Worm (Caenorhabditis elegans) whole organism, L3 larva: ENCODE results near the gene C02E7.8.

Experiments
- aly-2 ChIP-seq: fragments of 150-350 bp; optimal IDR thresholded peaks from 2 replicates; lab custom pipeline; 2014; ENCODE audit warnings: missing biosample characterization, missing genetic modification characterization
- jun-1 ChIP-seq: fragments of 150-350 bp; optimal IDR thresholded peaks from 2 replicates; lab custom pipeline; 2014; ENCODE audit warnings: missing biosample characterization, missing genetic modification reagents, missing genetic modification characterization
- lin-39 ChIP-seq: fragments of 150-350 bp; optimal IDR thresholded peaks from 2 replicates; lab custom pipeline; 2018; ENCODE audit warnings: missing biosample characterization, missing genetic modification reagents, missing genetic modification characterization
- nfya-1 ChIP-seq: sonication (generic microtip); optimal IDR thresholded peaks from 2 replicates; lab custom pipeline; 2017; ENCODE audit warnings: missing genetic modification characterization, mild to moderate bottlenecking, missing compliant biosample characterization, antibody characterized with exemption, moderate library complexity; ENCODE audit not compliant: insufficient read depth
- nhr-28 ChIP-seq: fragments of 150-350 bp; optimal IDR thresholded peaks from 2 replicates; lab custom pipeline; 2014; ENCODE audit warnings: missing biosample characterization, missing genetic modification characterization
- pha-4 ChIP-seq: fragments of 150-350 bp; optimal IDR thresholded peaks from 2 replicates; lab custom pipeline; 2014; ENCODE audit warnings: missing biosample characterization, missing genetic modification reagents, missing genetic modification characterization

DNA sequence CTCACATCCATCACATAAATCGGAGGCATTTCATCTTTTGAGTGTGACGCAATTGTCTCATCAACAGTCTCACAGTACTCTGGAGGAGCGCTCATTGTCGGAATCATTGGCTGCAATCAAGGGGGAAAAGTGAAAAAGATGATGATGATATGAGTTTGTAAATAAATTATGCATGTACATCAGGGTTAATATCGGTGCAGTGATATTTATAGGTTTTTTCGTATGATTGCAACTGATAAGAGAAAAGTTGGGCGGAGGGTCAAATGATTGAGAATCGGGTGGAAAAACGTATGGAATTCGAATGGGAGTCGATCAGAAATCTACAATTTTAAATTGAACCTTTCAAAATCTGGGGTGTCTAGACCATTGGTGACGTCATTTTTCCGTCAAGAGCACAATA, 5.7 kb downstream of the C02E7.8 start, which contains the start of gene H23N18.6:
- no peak for TF ChIP-seq lin-39 (tag; lab: Kevin White, UChicago)
- no peak for TF ChIP-seq nhr-28 (tag; lab: Kevin White, UChicago)
- TF ChIP-seq nfya-1 (tag; lab: Kevin White, UChicago), result no peak
- no peak for TF ChIP-seq aly-2 (tag; lab: Kevin White, UChicago)
- no peak for TF ChIP-seq jun-1 (tag; lab: Kevin White, UChicago)
- TF ChIP-seq pha-4 (tag; lab: Kevin White, UChicago), result no peak
